Worm (Caenorhabditis elegans): ENCODE results near the gene mtrr-1.

DNA sequence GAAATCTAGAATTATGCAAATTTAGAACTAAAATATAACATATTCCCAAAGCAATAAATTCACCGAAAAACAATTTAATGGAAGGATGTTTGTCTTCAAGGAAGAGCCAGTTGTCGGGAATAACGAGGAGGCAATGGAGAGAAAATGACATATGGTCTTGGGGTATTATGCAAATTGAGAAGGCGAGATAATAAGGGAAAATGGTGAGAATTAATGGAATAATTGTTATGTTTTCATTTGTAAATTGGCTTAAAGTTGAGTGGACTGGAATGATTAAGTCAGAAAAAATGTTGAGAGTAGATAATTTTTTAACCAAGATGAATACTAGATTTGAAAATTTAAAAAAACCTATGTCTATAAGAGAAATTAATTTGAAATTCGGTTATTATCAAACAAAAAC lies 19.1 kb downstream of the mtrr-1 start:
- TF ChIP-seq cog-1 (tag; optimal IDR thresholded peaks at IDR 0.05): no peak
- no peak for TF ChIP-seq flt-1 (GFP tag; IDR thresholded peaks at IDR 0.05)
- no peak for TF ChIP-seq ztf-23 (GFP tag; IDR thresholded peaks at IDR 0.05)
- TF ChIP-seq ztf-29 (GFP tag; IDR thresholded peaks at IDR 0.05): no peak
- no peak for TF ChIP-seq klf-2 (GFP tag; conservative IDR thresholded peaks at IDR 0.05)
- 0 out of 2 replicates have a peak, but pooled peaks have one; percentile 26 for TF ChIP-seq tab-1 (GFP tag; IDR thresholded peaks at IDR 0.05)
- TF ChIP-seq med-1 (GFP tag; optimal IDR thresholded peaks at IDR 0.05; ENCODE audit: insufficient read depth): no peak
- no peak for TF ChIP-seq T22C8.4 (GFP tag; IDR thresholded peaks at IDR 0.05)
